Worm (Caenorhabditis elegans): ENCODE measurements around the gene spig-6.

Gene spig-6

DNA sequence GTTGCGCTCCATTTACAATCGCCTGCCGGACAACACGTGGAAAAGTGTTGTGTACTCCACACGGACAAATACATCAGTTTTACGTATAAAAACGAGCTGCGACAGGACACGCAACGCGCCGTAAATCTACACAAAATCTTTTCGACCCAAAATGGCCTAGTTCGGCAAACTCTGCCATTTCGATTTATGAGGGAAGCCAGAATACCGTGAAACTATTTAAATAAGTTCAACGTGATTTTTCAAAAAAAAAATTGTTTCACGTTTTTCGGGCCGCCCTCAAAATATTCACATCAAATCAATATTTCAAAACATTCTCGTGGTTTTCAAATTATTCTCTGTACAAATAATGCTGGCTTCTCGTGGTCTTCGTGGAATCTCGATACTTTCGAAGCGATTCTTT, 45.5 kb downstream of the spig-6 start, which contains the start of gene F36D3.8:
Gene F36D3.8, plus strand, starts transcription at position 301 of the 400 bp plus-strand sequence.
- TF ChIP-seq ceh-24 (tag; optimal IDR thresholded peaks at IDR 0.05) (no peak), K09A11.1 (tag; optimal IDR thresholded peaks at IDR 0.05; ENCODE audit: insufficient read depth) (no peak), syd-9 (tag; optimal IDR thresholded peaks at IDR 0.05) (no peak), C08G9.2 (tag; optimal IDR thresholded peaks at IDR 0.05) (no peak), dve-1 (tag; optimal IDR thresholded peaks at IDR 0.05) (no peak)

DNA sequence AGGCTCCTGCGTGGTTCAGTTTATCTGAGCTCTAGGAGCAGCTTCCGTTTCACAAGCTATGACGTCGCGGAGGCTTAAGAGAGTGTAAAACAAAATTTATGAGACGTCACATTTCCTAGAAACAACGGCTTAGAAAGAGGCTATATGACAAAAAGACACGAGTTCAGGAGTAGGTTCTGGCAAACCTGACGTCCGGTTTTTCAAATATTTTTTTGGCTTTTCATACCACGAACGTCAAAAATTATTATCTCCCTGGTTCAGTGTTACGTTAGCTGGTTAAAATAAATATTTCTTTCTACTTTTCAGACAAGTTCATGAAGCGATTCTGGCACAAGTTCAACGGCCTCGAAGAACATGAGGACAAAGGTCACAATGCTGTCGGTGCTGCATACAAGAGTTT, 46.4 kb downstream of the spig-6 start, which contains the start of gene F36D3.16:
Gene F36D3.16, plus strand, starts transcription at position 301 of the 400 bp plus-strand sequence.
- TF ChIP-seq eyg-1 (tag; optimal IDR thresholded peaks at IDR 0.05) (no peak), pqm-1 (tag; optimal IDR thresholded peaks at IDR 0.05) (no peak), fkh-10 (GFP tag; optimal IDR thresholded peaks at IDR 0.05) (no peak), ceh-31 (tag; optimal IDR thresholded peaks at IDR 0.05) (no peak), hlh-8 (tag; optimal IDR thresholded peaks at IDR 0.05) (no peak), che-1 (tag; optimal IDR thresholded peaks at IDR 0.05) (no peak), ref-2 (tag; optimal IDR thresholded peaks at IDR 0.05) (no peak), ceh-19 (GFP tag; optimal IDR thresholded peaks at IDR 0.05) (no peak), ceh-30 (tag; optimal IDR thresholded peaks at IDR 0.05) (no peak), F13H6.1 (tag; optimal IDR thresholded peaks at IDR 0.05) (no peak), elt-2 (tag; optimal IDR thresholded peaks at IDR 0.05) (no peak), dve-1 (tag; optimal IDR thresholded peaks at IDR 0.05) (no peak), ceh-2 (tag; optimal IDR thresholded peaks at IDR 0.05) (no peak), ceh-45 (GFP tag; IDR thresholded peaks at IDR 0.05) (no peak), elt-4 (tag; optimal IDR thresholded peaks at IDR 0.05) (no peak), ceh-14 (tag; optimal IDR thresholded peaks at IDR 0.05) (no peak)

All from whole organism, late embryonic.